Fruit fly (Drosophila melanogaster) whole organism, embryonic: ENCODE measurements around the gene CG7987.
A peak's percentile ranks its signal among the peaks of the same experiment; 100 is the strongest.

Source experiments
- Ada2b ChIP-seq: fragments of 200-800 bp; sonication (Bioruptor generic); IDR thresholded peaks from 2 replicates; pipeline ENCODE4 v1.3.6; 2022; ENCODE audit warnings: missing biosample characterization, missing genetic modification characterization
- Atf6 ChIP-seq: fragments of 200-800 bp; sonication (Bioruptor generic); IDR thresholded peaks from 2 replicates; pipeline ENCODE4 v1.3.6; 2022; ENCODE audit warnings: missing biosample characterization, missing genetic modification characterization
- CG10209 ChIP-seq: fragments of 200-800 bp; sonication (Bioruptor generic); optimal IDR thresholded peaks from 3 replicates; lab custom pipeline; 2017; ENCODE audit warnings: missing biosample characterization, mild to moderate bottlenecking, missing genetic modification characterization, missing genetic modification reagents
- CG10274 ChIP-seq: fragments of 200-800 bp; sonication (Bioruptor generic); optimal IDR thresholded peaks from 3 replicates; lab custom pipeline; 2017; ENCODE audit warnings: missing biosample characterization, mild to moderate bottlenecking, missing genetic modification characterization
- CG10543 ChIP-seq: fragments of 200-800 bp; sonication (Bioruptor generic); optimal IDR thresholded peaks from 3 replicates; lab custom pipeline; 2017; ENCODE audit warnings: missing biosample characterization, mild to moderate bottlenecking, missing genetic modification characterization, moderate library complexity
- CG11723 ChIP-seq: fragments of 200-800 bp; sonication (Bioruptor generic); optimal IDR thresholded peaks from 2 replicates; lab custom pipeline; 2017; ENCODE audit warnings: missing biosample characterization, mild to moderate bottlenecking, missing genetic modification characterization
- CG12104 ChIP-seq: fragments of 200-800 bp; sonication (Bioruptor generic); optimal IDR thresholded peaks from 3 replicates; lab custom pipeline; 2016; ENCODE audit warnings: missing biosample characterization, missing genetic modification characterization
- CG13123 ChIP-seq: fragments of 200-800 bp; sonication (Bioruptor generic); optimal IDR thresholded peaks from 2 replicates; lab custom pipeline; 2016; ENCODE audit warnings: missing biosample characterization, missing genetic modification characterization
- CG13624 ChIP-seq: fragments of 200-800 bp; sonication (Bioruptor generic); optimal IDR thresholded peaks from 2 replicates; lab custom pipeline; 2016; ENCODE audit warnings: missing biosample characterization, missing genetic modification characterization
- CG14050 ChIP-seq: fragments of 200-800 bp; sonication (Bioruptor generic); IDR thresholded peaks from 3 replicates; pipeline ENCODE4 v1.3.6; 2022; ENCODE audit warnings: missing biosample characterization, missing genetic modification characterization
- CG1647 ChIP-seq: fragments of 200-800 bp; sonication (Bioruptor generic); optimal IDR thresholded peaks from 3 replicates; lab custom pipeline; 2016; ENCODE audit warnings: missing biosample characterization, missing genetic modification characterization
- CG18262 ChIP-seq: fragments of 200-800 bp; optimal IDR thresholded peaks from 3 replicates; lab custom pipeline; 2019; ENCODE audit warnings: missing biosample characterization, mild to moderate bottlenecking, missing genetic modification characterization, moderate library complexity
- CG18476 ChIP-seq: fragments of 200-800 bp; sonication (Bioruptor generic); optimal IDR thresholded peaks from 2 replicates; lab custom pipeline; 2016; ENCODE audit warnings: missing biosample characterization, mild to moderate bottlenecking, missing genetic modification characterization
- CG18764 ChIP-seq: fragments of 200-800 bp; sonication (Bioruptor generic); optimal IDR thresholded peaks from 3 replicates; lab custom pipeline; 2016; ENCODE audit warnings: missing biosample characterization, missing genetic modification characterization
- CG3726 ChIP-seq: fragments of 200-800 bp; sonication (Bioruptor generic); IDR thresholded peaks from 3 replicates; pipeline ENCODE4, ENCODE4 v1.3.6; 2022; ENCODE audit warnings: missing biosample characterization, missing genetic modification characterization
- CG4282 ChIP-seq: fragments of 200-800 bp; sonication (Bioruptor generic); optimal IDR thresholded peaks from 2 replicates; lab custom pipeline; 2016; ENCODE audit warnings: missing biosample characterization, missing genetic modification characterization
- CG4820 ChIP-seq: fragments of 200-800 bp; sonication (Bioruptor generic); optimal IDR thresholded peaks from 3 replicates; lab custom pipeline; 2016; ENCODE audit warnings: missing biosample characterization, missing genetic modification characterization
- CG6175 ChIP-seq: fragments of 200-800 bp; sonication (Bioruptor generic); IDR thresholded peaks from 3 replicates; pipeline ENCODE4 v1.3.6; 2022; ENCODE audit warnings: missing biosample characterization, missing genetic modification characterization
- CG7556 ChIP-seq: fragments of 200-800 bp; sonication (Bioruptor generic); optimal IDR thresholded peaks from 2 replicates; lab custom pipeline; 2017; ENCODE audit warnings: missing biosample characterization, mild to moderate bottlenecking, missing genetic modification characterization
- CG9437 ChIP-seq: fragments of 200-800 bp; sonication (Bioruptor generic); optimal IDR thresholded peaks from 2 replicates; lab custom pipeline; 2018; ENCODE audit warnings: missing biosample characterization, mild to moderate bottlenecking, missing genetic modification characterization
- CG9797 ChIP-seq: fragments of 200-800 bp; sonication (Bioruptor generic); optimal IDR thresholded peaks from 3 replicates; lab custom pipeline; 2018; ENCODE audit warnings: missing biosample characterization, mild to moderate bottlenecking, missing genetic modification characterization
- CG9817 ChIP-seq: fragments of 200-800 bp; sonication (Bioruptor generic); optimal IDR thresholded peaks from 2 replicates; lab custom pipeline; 2018; ENCODE audit warnings: missing biosample characterization, mild to moderate bottlenecking, missing genetic modification characterization, moderate library complexity
- Camta ChIP-seq: fragments of 200-800 bp; sonication (Bioruptor generic); optimal IDR thresholded peaks from 2 replicates; lab custom pipeline; 2016; ENCODE audit warnings: missing biosample characterization, missing genetic modification characterization
- Dad ChIP-seq: fragments of 200-800 bp; sonication (Bioruptor generic); optimal IDR thresholded peaks from 3 replicates; lab custom pipeline; 2016; ENCODE audit warnings: missing biosample characterization, missing genetic modification characterization
- Dip2 ChIP-seq: fragments of 200-800 bp; sonication (Bioruptor generic); IDR thresholded peaks from 2 replicates; pipeline ENCODE4 v1.3.6; 2022; ENCODE audit warnings: missing biosample characterization, missing genetic modification characterization
- H15 ChIP-seq: fragments of 200-800 bp; sonication (Bioruptor generic); IDR thresholded peaks from 3 replicates; pipeline ENCODE4 v1.3.6; 2022; ENCODE audit warnings: missing biosample characterization, missing genetic modification characterization
- HLH4C ChIP-seq: fragments of 200-800 bp; sonication (Bioruptor generic); IDR thresholded peaks from 3 replicates; pipeline ENCODE4 v1.3.6; 2022; ENCODE audit warnings: missing biosample characterization, missing genetic modification characterization; ENCODE audit not compliant: partially characterized antibody
- HmgZ ChIP-seq: fragments of 200-800 bp; sonication (Bioruptor generic); optimal IDR thresholded peaks from 2 replicates; lab custom pipeline; 2018; ENCODE audit warnings: missing biosample characterization, mild to moderate bottlenecking, missing genetic modification characterization
- Lim3 ChIP-seq: fragments of 200-800 bp; sonication (Bioruptor generic); IDR thresholded peaks from 2 replicates; pipeline ENCODE4 v1.3.6; 2022; ENCODE audit warnings: missing biosample characterization, missing genetic modification characterization
- MTF-1 ChIP-seq: fragments of 200-800 bp; sonication (Bioruptor generic); optimal IDR thresholded peaks from 2 replicates; lab custom pipeline; 2018; ENCODE audit warnings: missing biosample characterization, mild to moderate bottlenecking, missing genetic modification characterization, borderline replicate concordance
- Meics ChIP-seq: fragments of 200-800 bp; sonication (Bioruptor generic); optimal IDR thresholded peaks from 2 replicates; lab custom pipeline; 2017; ENCODE audit warnings: missing biosample characterization, mild to moderate bottlenecking, missing genetic modification characterization
- Ptx1 ChIP-seq: fragments of 200-800 bp; sonication (Bioruptor generic); IDR thresholded peaks from 2 replicates; pipeline ENCODE4 v1.3.6; 2022; ENCODE audit warnings: missing biosample characterization, missing genetic modification characterization
- Scr ChIP-seq: fragments of 200-800 bp; sonication (Bioruptor generic); IDR thresholded peaks from 2 replicates; pipeline ENCODE4 v1.3.6; 2022; ENCODE audit warnings: missing biosample characterization, missing genetic modification characterization; ENCODE audit not compliant: partially characterized antibody
- Xbp1 ChIP-seq: fragments of 200-800 bp; sonication (Bioruptor generic); optimal IDR thresholded peaks from 3 replicates; lab custom pipeline; 2016; ENCODE audit warnings: missing biosample characterization, mild to moderate bottlenecking, missing genetic modification characterization
- amos ChIP-seq: fragments of 200-800 bp; sonication (Bioruptor generic); IDR thresholded peaks from 2 replicates; pipeline ENCODE4 v1.3.6; 2022; ENCODE audit warnings: missing biosample characterization, missing genetic modification characterization; ENCODE audit not compliant: partially characterized antibody
- aop ChIP-seq: fragments of 200-800 bp; sonication (Bioruptor generic); IDR thresholded peaks from 2 replicates; pipeline ENCODE4 v1.3.6; 2022; ENCODE audit warnings: missing biosample characterization, missing genetic modification characterization
- caup ChIP-seq: fragments of 200-800 bp; sonication (Bioruptor generic); optimal IDR thresholded peaks from 3 replicates; lab custom pipeline; 2017; ENCODE audit warnings: missing biosample characterization, mild to moderate bottlenecking, missing genetic modification characterization, moderate library complexity; ENCODE audit not compliant: severe bottlenecking
- cg ChIP-seq: fragments of 200-800 bp; sonication (Bioruptor generic); optimal IDR thresholded peaks from 3 replicates; lab custom pipeline; 2019; ENCODE audit warnings: missing biosample characterization, mild to moderate bottlenecking, missing genetic modification characterization, moderate library complexity
- chinmo ChIP-seq: fragments of 200-800 bp; sonication (Bioruptor generic); IDR thresholded peaks from 4 replicates; pipeline ENCODE4 v1.3.6; 2022; ENCODE audit warnings: missing biosample characterization, missing genetic modification characterization; ENCODE audit not compliant: partially characterized antibody
- eve ChIP-seq, 2 experiments: fragments of >200 bp; optimal IDR thresholded peaks; 2 replicates each; lab custom pipeline; 2017; ENCODE audit warnings: missing biosample characterization in 2 of 2, missing genetic modification characterization in 2 of 2
- fu2 ChIP-seq: fragments of 200-800 bp; sonication (Bioruptor generic); optimal IDR thresholded peaks from 2 replicates; lab custom pipeline; 2016; ENCODE audit warnings: missing biosample characterization, missing genetic modification characterization
- gsb ChIP-seq: fragments of 200-800 bp; sonication (Bioruptor generic); IDR thresholded peaks from 2 replicates; pipeline ENCODE4 v1.3.6; 2022; ENCODE audit warnings: missing biosample characterization, missing genetic modification characterization
- gsb-n ChIP-seq: fragments of 200-800 bp; sonication (Bioruptor generic); optimal IDR thresholded peaks from 3 replicates; lab custom pipeline; 2018; ENCODE audit warnings: missing biosample characterization, mild to moderate bottlenecking, missing genetic modification characterization
- odd ChIP-seq: fragments of 200-800 bp; sonication (Bioruptor generic); optimal IDR thresholded peaks from 2 replicates; lab custom pipeline; 2017; ENCODE audit warnings: missing biosample characterization, mild to moderate bottlenecking, missing genetic modification characterization
- phol ChIP-seq: fragments of 200-800 bp; sonication (Bioruptor generic); optimal IDR thresholded peaks from 3 replicates; lab custom pipeline; 2018; ENCODE audit warnings: missing biosample characterization, mild to moderate bottlenecking, missing genetic modification characterization, moderate library complexity
- salm ChIP-seq: fragments of 200-800 bp; sonication (Bioruptor generic); optimal IDR thresholded peaks from 2 replicates; lab custom pipeline; 2018; ENCODE audit warnings: missing biosample characterization, mild to moderate bottlenecking, missing genetic modification characterization
- sd ChIP-seq: fragments of 200-800 bp; sonication (Bioruptor generic); optimal IDR thresholded peaks from 3 replicates; lab custom pipeline; 2018; ENCODE audit warnings: missing biosample characterization, mild to moderate bottlenecking, missing genetic modification characterization, moderate library complexity
- tgo ChIP-seq: fragments of 200-800 bp; sonication (Bioruptor generic); IDR thresholded peaks from 3 replicates; pipeline ENCODE4 v1.3.6; 2022; ENCODE audit warnings: missing biosample characterization, missing genetic modification characterization

The CG7987 gene

dm6 chr3R:14559954-14560353 is 15.7 kb downstream of the CG7987 start, which contains the start of gene CG14854 (continued):
- no peak for TF ChIP-seq CG11723 (GFP tag; lab: Kevin White, UChicago)

dm6 chr3R:14558383-14558883 is 17.3 kb downstream of the CG7987 start:
- peak; percentile 91 for TF ChIP-seq CG18262 (tag; lab: Kevin White, UChicago)
- peak; percentile 94 for TF ChIP-seq Meics (GFP tag; lab: Kevin White, UChicago)
- TF ChIP-seq aop (GFP tag; lab: Robert Waterston, UW): 0 out of 2 replicates have a peak, but pooled peaks have one; percentile 33
- peak; percentile 65 for TF ChIP-seq gsb (GFP tag; lab: Robert Waterston, UW)
- TF ChIP-seq odd (GFP tag; lab: Kevin White, UChicago): peak; percentile 95
- TF ChIP-seq sd (tag; lab: Kevin White, UChicago): no peak
- peak; percentile 84 for TF ChIP-seq gsb-n (tag; lab: Kevin White, UChicago)
- peak; percentile 93 for TF ChIP-seq CG10543 (GFP tag; lab: Kevin White, UChicago)
- peak; percentile 97 for TF ChIP-seq CG7556 (GFP tag; lab: Kevin White, UChicago)
- peak; percentile 89 for TF ChIP-seq CG18476 (GFP tag; lab: Kevin White, UChicago)
- peak; percentile 85 for TF ChIP-seq CG10274 (GFP tag; lab: Kevin White, UChicago)
- peak; percentile 92 for TF ChIP-seq CG10209 (GFP tag; lab: Kevin White, UChicago)
- peak; percentile 88 for TF ChIP-seq Ptx1
- peak; percentile 64 for TF ChIP-seq Lim3 (GFP tag; lab: Robert Waterston, UW)
- TF ChIP-seq CG14050 (GFP tag; lab: Robert Waterston, UW): peak; percentile 86
- TF ChIP-seq CG1647 (GFP tag; lab: Kevin White, UChicago): peak; percentile 80
- TF ChIP-seq CG9797 (GFP tag; lab: Kevin White, UChicago): no peak
- TF ChIP-seq tgo (GFP tag; lab: Robert Waterston, UW): peak; percentile 84
- peak; percentile 92 for TF ChIP-seq CG13624 (GFP tag; lab: Kevin White, UChicago)
- peak; percentile 39; the same call in 1 of the 3 replicates for TF ChIP-seq CG6175
- TF ChIP-seq amos (GFP tag; lab: Robert Waterston, UW): no peak
- peak; percentile 42; the same call in 1 of the 3 replicates for TF ChIP-seq HLH4C (GFP tag; lab: Robert Waterston, UW)
- TF ChIP-seq Scr (GFP tag; lab: Robert Waterston, UW): no peak
- TF ChIP-seq CG12104: peak; percentile 91
- TF ChIP-seq Dip2: peak; percentile 57; the same call in 1 of the 2 replicates
- no peak for TF ChIP-seq cg (GFP tag; lab: Kevin White, UChicago)
- peak in 1 of 2 experiments; percentile 97 for TF ChIP-seq eve (GFP tag; optimal IDR thresholded peaks at IDR 0.05; lab: Kevin White, UChicago)
- TF ChIP-seq Camta (GFP tag; lab: Kevin White, UChicago): peak; percentile 91
- peak; percentile 95 for TF ChIP-seq phol
- TF ChIP-seq Dad (GFP tag; lab: Kevin White, UChicago): peak; percentile 87
- TF ChIP-seq CG9437 (GFP tag; lab: Kevin White, UChicago): peak; percentile 92
- TF ChIP-seq caup: peak; percentile 88
- peak; percentile 60 for TF ChIP-seq MTF-1 (GFP tag; lab: Kevin White, UChicago)
- peak; percentile 93 for TF ChIP-seq HmgZ (tag; lab: Kevin White, UChicago)
- peak; percentile 90 for TF ChIP-seq Xbp1
- TF ChIP-seq CG9817: peak; percentile 90
- TF ChIP-seq fu2: peak; percentile 85
- TF ChIP-seq Ada2b (GFP tag; lab: Robert Waterston, UW): peak; percentile 88
- peak; percentile 81 for TF ChIP-seq H15 (GFP tag; lab: Robert Waterston, UW)
- peak; percentile 89 for TF ChIP-seq CG4820 (GFP tag; lab: Kevin White, UChicago)
- TF ChIP-seq chinmo (GFP tag; lab: Robert Waterston, UW): no peak
- TF ChIP-seq salm: peak; percentile 91
- TF ChIP-seq Atf6: peak; percentile 92
- peak; percentile 57 for TF ChIP-seq CG13123 (GFP tag; lab: Kevin White, UChicago)
- TF ChIP-seq CG18764 (GFP tag; lab: Kevin White, UChicago): peak; percentile 78
- TF ChIP-seq CG3726 (GFP tag; lab: Robert Waterston, UW): peak; percentile 65; the same call in 2 of the 3 replicates
- peak; percentile 67 for TF ChIP-seq CG4282 (GFP tag; lab: Kevin White, UChicago)
